Worm (Caenorhabditis elegans): ENCODE data around the gene scl-20.

- TF ChIP-seq ceh-34 (tag; optimal IDR thresholded peaks at IDR 0.05) (no peak), fkh-10 (GFP tag; optimal IDR thresholded peaks at IDR 0.05) (no peak), pros-1 (tag; optimal IDR thresholded peaks at IDR 0.05) (no peak), ceh-30 (tag; optimal IDR thresholded peaks at IDR 0.05) (no peak), ceh-19 (GFP tag; optimal IDR thresholded peaks at IDR 0.05) (no peak), pha-4 (tag; optimal IDR thresholded peaks at IDR 0.05) (no peak), npax-4 (tag; optimal IDR thresholded peaks at IDR 0.05) (no peak), F13H6.1 (tag; optimal IDR thresholded peaks at IDR 0.05) (no peak), unc-55 (GFP tag; optimal IDR thresholded peaks at IDR 0.05) (no peak)
Measured at ce11 chrV:18701306-18701705, 33.0 kb downstream of the scl-20 start, which contains the start of gene Y69H2.9.
